Fruit fly (Drosophila melanogaster): ENCODE results near the gene CG46317.

Gene CG46317

dm6 chrX:14227043-14227442 is 34.0 kb upstream of the CG46317 start:
- no peak for TF ChIP-seq Myc (optimal IDR thresholded peaks at IDR 0.05)
- no peak for TF ChIP-seq h (optimal IDR thresholded peaks at IDR 0.05)
- no peak for TF ChIP-seq ttk (optimal IDR thresholded peaks at IDR 0.05)
- TF ChIP-seq insv (optimal IDR thresholded peaks at IDR 0.05): no peak
- no peak for TF ChIP-seq psq (optimal IDR thresholded peaks at IDR 0.05)
- no peak for TF ChIP-seq Sin3A (optimal IDR thresholded peaks at IDR 0.05)

dm6 chrX:14233843-14234337 is 27.1 kb upstream of the CG46317 start, which contains the start of gene CG42271:
CG42271 (minus strand) TSS chrX:14234066.
- TF ChIP-seq insv (optimal IDR thresholded peaks at IDR 0.05) (no peak), ttk (optimal IDR thresholded peaks at IDR 0.05) (no peak), psq (optimal IDR thresholded peaks at IDR 0.05) (no peak), Myc (optimal IDR thresholded peaks at IDR 0.05) (no peak), Sin3A (optimal IDR thresholded peaks at IDR 0.05) (no peak), h (optimal IDR thresholded peaks at IDR 0.05) (no peak)

dm6 chrX:14234468-14234867 is 26.6 kb upstream of the CG46317 start:
- TF ChIP-seq Sin3A (optimal IDR thresholded peaks at IDR 0.05) (no peak), psq (optimal IDR thresholded peaks at IDR 0.05) (no peak), Myc (optimal IDR thresholded peaks at IDR 0.05) (no peak), insv (optimal IDR thresholded peaks at IDR 0.05) (no peak), h (optimal IDR thresholded peaks at IDR 0.05) (no peak), ttk (optimal IDR thresholded peaks at IDR 0.05) (no peak)

dm6 chrX:14237873-14238394 is 23.1 kb upstream of the CG46317 start, which contains the start of the genes Fbxl4 and Dus2:
Fbxl4 (minus strand) TSS chrX:14237923.
Dus2 (plus strand) TSS chrX:14237988.
- TF ChIP-seq psq (optimal IDR thresholded peaks at IDR 0.05) (no peak), Myc (optimal IDR thresholded peaks at IDR 0.05) (no peak), insv (optimal IDR thresholded peaks at IDR 0.05) (no peak), ttk (optimal IDR thresholded peaks at IDR 0.05) (no peak), Sin3A (optimal IDR thresholded peaks at IDR 0.05) (no peak), h (optimal IDR thresholded peaks at IDR 0.05) (no peak)

dm6 chrX:14242479-14242878 is 18.5 kb upstream of the CG46317 start, which contains the start of gene mRNA-cap:
mRNA-cap (minus strand) TSS chrX:14242822.
- no peak for TF ChIP-seq Myc (optimal IDR thresholded peaks at IDR 0.05)
- TF ChIP-seq h (optimal IDR thresholded peaks at IDR 0.05): no peak
- no peak for TF ChIP-seq psq (optimal IDR thresholded peaks at IDR 0.05)
- TF ChIP-seq insv (optimal IDR thresholded peaks at IDR 0.05): no peak
- no peak for TF ChIP-seq Sin3A (optimal IDR thresholded peaks at IDR 0.05)
- no peak for TF ChIP-seq ttk (optimal IDR thresholded peaks at IDR 0.05)

- TF ChIP-seq h (optimal IDR thresholded peaks at IDR 0.05) (no peak), Sin3A (optimal IDR thresholded peaks at IDR 0.05) (no peak), psq (optimal IDR thresholded peaks at IDR 0.05) (no peak), Myc (optimal IDR thresholded peaks at IDR 0.05) (no peak), insv (optimal IDR thresholded peaks at IDR 0.05) (no peak), ttk (optimal IDR thresholded peaks at IDR 0.05) (no peak)
These were observed 17.9 kb upstream of the CG46317 start, which contains the start of gene CG32599 for dm6 chrX:14242941-14243736. CG32599 (plus strand) TSS chrX:14243686.

dm6 chrX:14247035-14247786 is 13.8 kb upstream of the CG46317 start, which contains the start of gene mud:
mud (plus strand) TSS chrX:14247732.
- TF ChIP-seq Sin3A (optimal IDR thresholded peaks at IDR 0.05) (no peak), psq (optimal IDR thresholded peaks at IDR 0.05) (no peak), Myc (optimal IDR thresholded peaks at IDR 0.05) (no peak), insv (optimal IDR thresholded peaks at IDR 0.05) (no peak), ttk (optimal IDR thresholded peaks at IDR 0.05) (no peak), h (optimal IDR thresholded peaks at IDR 0.05) (no peak)

dm6 chrX:14265149-14265548 is 4.1 kb downstream of the CG46317 start:
- TF ChIP-seq Myc (optimal IDR thresholded peaks at IDR 0.05) (no peak), psq (optimal IDR thresholded peaks at IDR 0.05) (no peak), ttk (optimal IDR thresholded peaks at IDR 0.05) (no peak), h (optimal IDR thresholded peaks at IDR 0.05) (no peak), Sin3A (optimal IDR thresholded peaks at IDR 0.05) (no peak), insv (optimal IDR thresholded peaks at IDR 0.05) (no peak)

- TF ChIP-seq psq (optimal IDR thresholded peaks at IDR 0.05) (no peak), Myc (optimal IDR thresholded peaks at IDR 0.05) (no peak), Sin3A (optimal IDR thresholded peaks at IDR 0.05) (no peak), h (optimal IDR thresholded peaks at IDR 0.05) (no peak), insv (optimal IDR thresholded peaks at IDR 0.05) (no peak), ttk (optimal IDR thresholded peaks at IDR 0.05) (no peak)
These were observed 5.1 kb downstream of the CG46317 start, which contains the start of the genes CG13404 and na for dm6 chrX:14266075-14266474. CG13404 (minus strand) TSS chrX:14266250. na (plus strand) TSS chrX:14266367.

DNA sequence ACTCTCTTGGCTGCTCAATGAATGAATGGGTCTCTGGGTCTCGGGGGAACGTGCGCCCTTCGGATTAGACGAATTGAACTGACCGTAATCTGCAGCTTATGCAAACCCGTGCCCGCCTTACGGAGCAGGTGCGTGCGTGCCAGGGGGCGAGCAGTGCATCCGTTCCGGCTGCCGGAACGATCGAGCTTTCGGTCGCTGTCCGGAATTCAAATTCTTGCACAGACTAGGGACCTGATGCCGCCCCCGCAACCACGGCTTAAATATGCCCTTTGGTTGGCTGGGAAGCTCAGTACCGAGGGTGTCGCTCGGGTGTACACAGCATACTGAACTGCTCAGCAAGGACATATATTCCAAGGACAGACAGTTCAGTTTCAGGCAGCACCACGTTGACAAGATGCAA is 16.4 kb downstream of the CG46317 start, which contains the start of gene Muc12Ea:
Gene Muc12Ea (plus strand): TSS at position 301 of the 400 bp plus-strand sequence.
- TF ChIP-seq psq (optimal IDR thresholded peaks at IDR 0.05) (no peak), insv (optimal IDR thresholded peaks at IDR 0.05) (no peak), Myc (optimal IDR thresholded peaks at IDR 0.05) (no peak), h (optimal IDR thresholded peaks at IDR 0.05) (no peak), Sin3A (optimal IDR thresholded peaks at IDR 0.05) (no peak), ttk (optimal IDR thresholded peaks at IDR 0.05) (no peak)

- no peak for TF ChIP-seq Sin3A (optimal IDR thresholded peaks at IDR 0.05)
These were observed 28.3 kb downstream of the CG46317 start, which contains the start of gene CG9400 for dm6 chrX:14289293-14289692. CG9400 (minus strand) TSS chrX:14289393.

All from Kc167 (cell line).